Worm (Caenorhabditis elegans): ENCODE results near the gene cbp-1.

Gene cbp-1

DNA sequence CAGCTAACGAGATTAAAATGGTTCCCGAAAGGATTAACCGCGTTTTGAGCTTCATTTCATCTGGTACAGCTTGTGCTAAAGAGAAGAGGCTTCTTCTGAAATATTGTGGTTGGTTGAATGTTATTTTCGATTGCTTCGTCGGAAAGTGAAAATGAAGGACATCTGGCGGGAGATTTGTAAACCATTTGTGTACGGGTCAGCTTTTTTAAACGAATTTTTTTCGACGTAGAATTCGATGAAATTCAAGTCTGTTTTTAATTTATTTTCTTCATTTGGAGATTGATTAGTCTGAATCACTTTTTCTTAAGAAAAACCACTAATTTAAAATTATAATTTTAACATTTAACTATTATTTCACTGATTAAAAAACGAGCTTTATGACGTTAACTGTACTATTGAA, 13.9 kb downstream of the cbp-1 start, which contains the start of gene sqv-3:
Gene sqv-3, minus strand, starts transcription at position 101 of the 400 bp plus-strand sequence.
- no peak for TF ChIP-seq F26F4.8 (GFP tag; conservative IDR thresholded peaks at IDR 0.05)
- TF ChIP-seq zfp-2 (tag; optimal IDR thresholded peaks at IDR 0.05) = no peak
- no peak for TF ChIP-seq nhr-25 (tag; optimal IDR thresholded peaks at IDR 0.05; ENCODE audit: borderline replicate concordance, insufficient read depth)
- TF ChIP-seq ZK546.5 (tag; optimal IDR thresholded peaks at IDR 0.05) = no peak

DNA sequence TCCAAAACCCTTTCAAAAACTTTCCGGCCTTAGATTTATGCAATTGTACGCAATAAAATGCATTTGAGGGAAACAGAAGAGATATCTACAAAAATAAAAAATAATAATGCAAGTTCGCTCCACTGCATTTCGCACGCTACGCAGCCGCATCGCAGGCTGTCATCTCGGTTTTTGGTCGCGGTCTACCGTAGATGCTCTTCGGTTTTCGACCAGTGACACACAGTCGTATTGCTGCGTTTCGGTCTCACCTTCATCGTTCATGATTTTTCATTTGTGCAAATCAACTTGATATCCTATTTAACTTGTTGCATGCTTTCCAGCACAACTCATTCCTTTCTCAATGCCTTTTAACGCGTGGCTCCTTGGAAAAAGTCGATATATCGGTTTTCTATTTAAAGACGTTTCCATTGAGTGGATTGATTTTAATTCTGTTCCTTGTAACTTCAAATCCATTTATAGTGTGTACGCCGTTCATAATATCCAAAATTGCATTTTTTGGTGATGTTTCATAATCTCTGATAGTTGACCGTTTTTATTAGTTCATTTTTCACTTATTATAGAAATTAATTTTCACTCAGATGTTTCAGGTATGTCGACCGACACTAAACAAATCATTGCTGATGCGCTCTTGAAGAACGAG, 14.5 kb downstream of the cbp-1 start, which contains the start of gene vha-1:
Gene vha-1, plus strand, starts transcription at position 590 of the 640 bp plus-strand sequence.
- TF ChIP-seq nhr-48 (tag; optimal IDR thresholded peaks at IDR 0.05) (peak; percentile 40), zip-11 (GFP tag; IDR thresholded peaks at IDR 0.05) (no peak), lin-38 (GFP tag; IDR thresholded peaks at IDR 0.05) (peak; percentile 97), Y48G9A.11 (GFP tag; IDR thresholded peaks at IDR 0.05) (no peak), ztf-7 (tag; optimal IDR thresholded peaks at IDR 0.05) (peak; percentile 22), unc-39 (tag; optimal IDR thresholded peaks at IDR 0.05) (no peak), ctbp-1 (GFP tag; IDR thresholded peaks at IDR 0.05) (peak; percentile 52), zfp-2 (tag; optimal IDR thresholded peaks at IDR 0.05) (no peak), mes-2 (tag; optimal IDR thresholded peaks at IDR 0.05; ENCODE audit: poor library complexity, severe bottlenecking) (peak; percentile 91), spr-1 (tag; optimal IDR thresholded peaks at IDR 0.05) (peak; percentile 64), tra-1 (GFP tag; IDR thresholded peaks at IDR 0.05) (0 out of 2 replicates have a peak, but pooled peaks have one; percentile 46), ceh-32 (tag; optimal IDR thresholded peaks at IDR 0.05; ENCODE audit: poor library complexity) (no peak), ceh-44 (GFP tag; IDR thresholded peaks at IDR 0.05) (peak; percentile 42; the same call in 1 of the 2 replicates), daf-19 (GFP tag; conservative IDR thresholded peaks at IDR 0.05) (no peak), nhr-11 (tag; optimal IDR thresholded peaks at IDR 0.05) (peak; percentile 80), daf-8 (GFP tag; IDR thresholded peaks at IDR 0.05) (no peak), hmg-1.1 (GFP tag; IDR thresholded peaks at IDR 0.05) (peak; percentile 77), nhr-237 (tag; optimal IDR thresholded peaks at IDR 0.05) (no peak), ceh-82 (tag; optimal IDR thresholded peaks at IDR 0.05) (no peak), snpc-1.2 (GFP tag; IDR thresholded peaks at IDR 0.05) (no peak), zfp-3 (GFP tag; conservative IDR thresholded peaks at IDR 0.05) (no peak), pha-4 (GFP tag; IDR thresholded peaks at IDR 0.05) (peak; percentile 60; the same call in 1 of the 2 replicates), pha-4 (tag; optimal IDR thresholded peaks at IDR 0.05) (no peak), jun-1 (tag; optimal IDR thresholded peaks at IDR 0.05) (peak; percentile 71), F49E8.2 (tag; optimal IDR thresholded peaks at IDR 0.05; ENCODE audit: borderline replicate concordance) (no peak), snpc-4 (tag; optimal IDR thresholded peaks at IDR 0.05) (no peak), D1046.2 (GFP tag; IDR thresholded peaks at IDR 0.05) (no peak), daf-12 (tag; optimal IDR thresholded peaks at IDR 0.05) (no peak), mxl-3 (GFP tag; optimal IDR thresholded peaks at IDR 0.05) (peak; percentile 86), cey-2 (tag; optimal IDR thresholded peaks at IDR 0.05; ENCODE audit: borderline replicate concordance, insufficient read depth) (no peak), nhr-25 (tag; optimal IDR thresholded peaks at IDR 0.05; ENCODE audit: borderline replicate concordance, insufficient read depth) (peak; percentile 66), nhr-6 (tag; optimal IDR thresholded peaks at IDR 0.05) (peak; percentile 89), F44E2.7 (GFP tag; IDR thresholded peaks at IDR 0.05) (no peak), php-3 (GFP tag; IDR thresholded peaks at IDR 0.05) (no peak), mxl-2 (GFP tag; conservative IDR thresholded peaks at IDR 0.05) (no peak), arid-1 (GFP tag; conservative IDR thresholded peaks at IDR 0.05) (peak; percentile 44), Y105C5A.15 (GFP tag; IDR thresholded peaks at IDR 0.05) (no peak), madf-9 (GFP tag; conservative IDR thresholded peaks at IDR 0.05) (peak; percentile 69; the same call in 1 of the 2 replicates), zip-2 (tag; optimal IDR thresholded peaks at IDR 0.05) (no peak), lin-39 (tag; optimal IDR thresholded peaks at IDR 0.05) (no peak), ama-1 (optimal IDR thresholded peaks at IDR 0.05) (peak; percentile 87), dmd-8 (GFP tag; IDR thresholded peaks at IDR 0.05) (no peak), madf-5 (GFP tag; IDR thresholded peaks at IDR 0.05) (no peak), hlh-11 (tag; optimal IDR thresholded peaks at IDR 0.05) (peak; percentile 88), pqm-1 (tag; optimal IDR thresholded peaks at IDR 0.05) (peak; percentile 75), nhr-111 (GFP tag; optimal IDR thresholded peaks at IDR 0.05) (no peak)

All from whole organism, L4 larva.